Fruit fly (Drosophila melanogaster) whole organism, prepupa: ENCODE measurements around the gene CG44836.
A peak's percentile ranks its signal among the peaks of the same experiment; 100 is the strongest.

ENCODE experiments used
- CG16779 ChIP-seq: fragments of 200-800 bp; sonication (Bioruptor generic); optimal IDR thresholded peaks from 3 replicates; lab custom pipeline; 2017; ENCODE audit warnings: missing biosample characterization, mild to moderate bottlenecking, missing genetic modification characterization
- CG6854 ChIP-seq: fragments of 200-800 bp; sonication (Bioruptor generic); optimal IDR thresholded peaks from 2 replicates; lab custom pipeline; 2017; ENCODE audit warnings: missing biosample characterization, mild to moderate bottlenecking, missing genetic modification characterization
- CG8119 ChIP-seq: fragments of 200-800 bp; sonication (Bioruptor generic); IDR thresholded peaks from 3 replicates; pipeline ENCODE4 v1.3.6; 2022; ENCODE audit warnings: missing biosample characterization, missing genetic modification characterization
- esn ChIP-seq: fragments of 200-800 bp; sonication (Bioruptor generic); optimal IDR thresholded peaks from 2 replicates; lab custom pipeline; 2016; ENCODE audit warnings: missing biosample characterization, mild to moderate bottlenecking, missing genetic modification characterization, moderate library complexity
- fkh ChIP-seq: fragments of 200-800 bp; sonication (Bioruptor generic); optimal IDR thresholded peaks from 3 replicates; lab custom pipeline; 2017; ENCODE audit warnings: missing biosample characterization, mild to moderate bottlenecking, missing genetic modification characterization, moderate library complexity

dm6 chr3L:16361200-16361815 lies 38.8 kb downstream of the CG44836 start:
- TF ChIP-seq CG6854 (peak; percentile 68), fkh (GFP tag; lab: Kevin White, UChicago) (no peak), CG16779 (tag; lab: Kevin White, UChicago) (peak; percentile 83), esn (peak; percentile 80), CG8119 (GFP tag; lab: Robert Waterston, UW) (peak; percentile 72; the same call in 2 of the 3 replicates)
